Worm (Caenorhabditis elegans): ENCODE data around the gene kvs-1.

The kvs-1 gene

DNA sequence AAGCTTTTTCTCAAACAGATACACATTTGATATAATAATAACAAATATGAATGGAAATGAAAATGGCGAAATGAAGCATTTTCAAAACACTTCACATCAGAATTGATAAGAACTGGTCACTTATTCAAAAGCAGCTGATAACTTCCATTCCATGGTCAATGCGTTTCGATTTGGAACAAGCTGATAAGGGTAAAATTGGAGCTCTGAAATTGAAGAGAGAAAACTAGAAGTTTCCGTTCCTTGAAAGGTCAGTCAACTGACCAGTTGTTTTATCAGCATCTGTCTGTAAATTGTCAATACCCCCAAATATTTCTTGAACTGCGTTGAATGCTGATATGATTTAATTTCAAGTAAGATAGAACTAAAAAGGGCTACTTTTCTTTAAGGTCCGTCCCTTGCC is 54.6 kb downstream of the kvs-1 start:
- no peak for TF ChIP-seq egl-27 (tag; optimal IDR thresholded peaks at IDR 0.05)

DNA sequence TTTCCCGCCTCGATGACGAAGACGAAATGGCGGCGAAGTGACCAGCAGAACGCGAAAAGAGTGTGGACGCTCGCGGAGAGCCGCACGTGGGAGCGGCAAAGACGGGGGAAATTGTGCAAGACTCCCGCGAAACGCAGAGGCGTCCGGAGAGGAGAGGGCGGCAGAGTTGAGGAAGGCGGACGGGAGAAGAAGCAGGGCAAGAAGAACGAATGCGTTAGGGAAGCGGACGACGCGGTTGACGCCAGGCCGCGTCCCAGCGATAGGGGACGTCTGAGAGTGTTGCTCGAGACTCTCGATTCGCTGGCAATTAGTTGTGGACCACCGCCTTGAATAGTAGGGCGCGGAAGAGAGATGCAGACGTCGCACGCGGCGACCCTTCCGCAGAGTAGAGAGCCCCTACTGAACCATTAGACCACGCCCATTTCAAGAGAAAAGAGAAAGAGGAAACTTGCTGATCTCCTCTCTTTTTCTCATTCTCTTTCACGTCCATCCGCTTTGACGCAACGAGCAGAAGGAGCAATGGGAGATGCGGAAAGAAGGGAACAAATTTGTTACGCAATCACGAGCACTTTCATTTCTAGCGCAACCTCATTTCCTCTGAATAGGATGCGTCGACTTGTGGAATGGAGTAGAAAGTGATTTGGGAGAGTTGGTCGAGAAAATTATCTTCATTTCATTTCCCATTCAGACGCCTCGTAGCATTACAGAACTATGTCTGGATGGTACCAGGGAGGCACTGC is 55.5 kb downstream of the kvs-1 start:
- TF ChIP-seq mdl-1 (tag; optimal IDR thresholded peaks at IDR 0.05), result peak in 1 of 2 experiments; percentile 24
- TF ChIP-seq lin-11 (tag; optimal IDR thresholded peaks at IDR 0.05), result no peak
- peak; percentile 31 for TF ChIP-seq F13H6.1 (tag; optimal IDR thresholded peaks at IDR 0.05)
- no peak for TF ChIP-seq skn-1 (tag; optimal IDR thresholded peaks at IDR 0.05)

DNA sequence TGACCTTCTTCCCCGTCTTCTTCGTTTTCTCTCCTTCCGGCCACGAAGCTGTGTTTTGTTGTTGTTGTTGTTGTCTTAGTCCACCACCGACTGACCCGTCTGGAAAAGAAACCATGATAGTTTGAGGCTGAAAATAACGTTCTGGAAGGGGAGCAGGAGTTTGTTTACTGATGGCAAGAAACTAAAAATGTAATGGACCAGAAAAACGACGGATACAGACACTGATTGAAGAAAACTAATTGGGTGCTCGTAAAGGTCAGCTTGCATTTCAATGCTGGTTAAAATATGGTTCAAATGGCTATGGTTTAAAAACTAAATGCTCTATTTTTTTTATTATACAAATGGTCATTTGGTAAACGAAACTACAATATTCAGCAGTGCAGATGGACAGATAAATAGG is 61.6 kb downstream of the kvs-1 start, which contains the start of gene F26A10.2:
Gene F26A10.2, minus strand, starts transcription at position 101 of the 400 bp plus-strand sequence.
- TF ChIP-seq mdl-1 (tag; optimal IDR thresholded peaks at IDR 0.05) (no peak), lin-11 (tag; optimal IDR thresholded peaks at IDR 0.05) (no peak)

DNA sequence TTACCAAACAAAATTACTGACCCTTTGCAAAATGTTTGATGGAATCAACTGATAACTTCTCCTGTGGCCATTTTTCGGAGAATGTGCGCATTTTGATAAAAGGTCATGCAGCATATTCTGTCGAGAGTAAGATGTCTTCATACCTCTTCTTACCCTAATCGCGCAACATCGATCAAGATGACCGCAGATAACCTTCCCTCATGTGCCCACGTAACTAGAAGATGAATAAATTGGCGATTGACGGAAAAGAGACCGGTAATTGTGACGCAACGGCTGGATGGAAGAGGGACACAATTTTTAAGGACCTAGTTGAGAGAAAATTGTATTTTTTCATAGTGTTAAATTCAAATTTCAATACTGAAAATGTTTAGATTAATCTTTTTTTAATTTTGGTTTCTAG is 66.1 kb downstream of the kvs-1 start:
- no peak for TF ChIP-seq ZK546.5 (tag; optimal IDR thresholded peaks at IDR 0.05)
- TF ChIP-seq lsy-2 (tag; optimal IDR thresholded peaks at IDR 0.05), result no peak
- no peak for TF ChIP-seq aly-2 (tag; optimal IDR thresholded peaks at IDR 0.05)
- no peak for TF ChIP-seq crh-2 (tag; optimal IDR thresholded peaks at IDR 0.05)
- TF ChIP-seq blmp-1 (tag; optimal IDR thresholded peaks at IDR 0.05; ENCODE audit: insufficient read depth), result no peak
- TF ChIP-seq unc-62 (GFP tag; optimal IDR thresholded peaks at IDR 0.05), result no peak
- TF ChIP-seq lin-39 (tag; optimal IDR thresholded peaks at IDR 0.05), result no peak
- TF ChIP-seq nhr-77 (tag; optimal IDR thresholded peaks at IDR 0.05), result no peak
- no peak for TF ChIP-seq F13H6.1 (tag; optimal IDR thresholded peaks at IDR 0.05)
- no peak for TF ChIP-seq sma-3 (GFP tag; optimal IDR thresholded peaks at IDR 0.05)
- TF ChIP-seq ztf-4 (tag; optimal IDR thresholded peaks at IDR 0.05), result no peak
- no peak for TF ChIP-seq nhr-21 (tag; optimal IDR thresholded peaks at IDR 0.05)
